Worm (Caenorhabditis elegans) whole organism, mixed stage, embryonic: ENCODE results near the gene ccr-4.

Source experiments
- blmp-1 ChIP-seq: fragments of 150-350 bp; optimal IDR thresholded peaks from 2 replicates; lab custom pipeline; 2014; ENCODE audit warnings: missing biosample characterization, missing genetic modification characterization
- nhr-237 ChIP-seq: fragments of 150-350 bp; optimal IDR thresholded peaks from 2 replicates; lab custom pipeline; 2014; ENCODE audit warnings: missing biosample characterization, missing genetic modification characterization
- snpc-4 ChIP-seq: fragments of 150-350 bp; optimal IDR thresholded peaks from 2 replicates; lab custom pipeline; 2014; ENCODE audit warnings: missing biosample characterization, missing genetic modification characterization
- unc-39 ChIP-seq: fragments of 150-350 bp; optimal IDR thresholded peaks from 2 replicates; lab custom pipeline; 2014; ENCODE audit warnings: missing biosample characterization, missing genetic modification characterization
- unc-62 ChIP-seq: fragments of 150-350 bp; optimal IDR thresholded peaks from 2 replicates; lab custom pipeline; 2014; ENCODE audit warnings: missing biosample characterization, missing genetic modification reagents, missing genetic modification characterization
- ztf-11 ChIP-seq: fragments of 150-350 bp; optimal IDR thresholded peaks from 2 replicates; lab custom pipeline; 2014; ENCODE audit warnings: missing biosample characterization, missing genetic modification characterization

DNA sequence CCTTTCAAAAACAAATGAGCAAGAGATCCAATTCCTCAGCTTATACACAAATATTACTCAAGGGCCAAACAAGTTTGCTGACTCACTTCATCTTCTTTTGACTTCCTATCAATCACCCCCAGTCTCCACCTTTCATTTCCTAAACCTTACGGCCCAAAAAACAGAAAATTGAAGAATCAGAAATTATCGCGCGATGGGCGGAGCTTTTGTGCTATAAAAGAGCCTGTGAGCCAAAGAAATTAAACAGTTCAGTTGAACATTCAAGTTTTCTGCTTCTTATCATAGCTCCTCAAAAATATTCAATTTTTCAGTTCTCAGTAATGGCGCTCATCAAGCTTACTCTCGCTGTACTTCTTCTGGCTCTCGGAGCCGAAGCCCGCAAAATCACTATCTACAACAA is 18.4 kb downstream of the ccr-4 start, which contains the start of gene thn-1:
- TF ChIP-seq snpc-4 (tag; lab: Kevin White, UChicago), result no peak
- TF ChIP-seq ztf-11 (tag; lab: Kevin White, UChicago), result no peak
- TF ChIP-seq unc-39, result no peak
- no peak for TF ChIP-seq blmp-1
- TF ChIP-seq nhr-237, result no peak
- TF ChIP-seq unc-62 (GFP tag; lab: Kevin White, UChicago), result no peak
